Fruit fly (Drosophila melanogaster) whole organism, embryonic: ENCODE results near the gene Desat1.

ENCODE experiments used
- Abd-B ChIP-seq: fragments of 200-800 bp; sonication (Bioruptor generic); optimal IDR thresholded peaks from 2 replicates; lab custom pipeline; 2018; ENCODE audit warnings: missing biosample characterization, mild to moderate bottlenecking, missing genetic modification characterization, moderate library complexity
- B-H2 ChIP-seq: fragments of 200-800 bp; sonication (Bioruptor generic); optimal IDR thresholded peaks from 2 replicates; lab custom pipeline; 2018; ENCODE audit warnings: missing biosample characterization, mild to moderate bottlenecking, missing genetic modification characterization
- Bgb ChIP-seq: fragments of 200-800 bp; sonication (Bioruptor generic); IDR thresholded peaks from 2 replicates; pipeline ENCODE4 v1.3.6; 2022; ENCODE audit warnings: missing biosample characterization, missing genetic modification characterization; ENCODE audit not compliant: partially characterized antibody
- Bteb2 ChIP-seq: fragments of 200-800 bp; sonication (Bioruptor generic); optimal IDR thresholded peaks from 2 replicates; lab custom pipeline; 2016; ENCODE audit warnings: missing biosample characterization, missing genetic modification characterization
- CG13287 ChIP-seq: fragments of 200-800 bp; sonication (Bioruptor generic); IDR thresholded peaks from 2 replicates; pipeline ENCODE4 v1.3.6; 2022; ENCODE audit warnings: missing biosample characterization, missing genetic modification characterization; ENCODE audit not compliant: partially characterized antibody
- CG14014 ChIP-seq: fragments of 200-800 bp; sonication (Bioruptor generic); IDR thresholded peaks from 2 replicates; pipeline ENCODE4 v1.3.6; 2022; ENCODE audit warnings: missing biosample characterization, missing genetic modification characterization
- CG15479 ChIP-seq: fragments of 200-800 bp; sonication (Bioruptor generic); optimal IDR thresholded peaks from 3 replicates; lab custom pipeline; 2019; ENCODE audit warnings: missing biosample characterization, mild to moderate bottlenecking, missing genetic modification characterization, moderate library complexity
- CG17361 ChIP-seq: fragments of 200-800 bp; sonication (Bioruptor generic); IDR thresholded peaks from 3 replicates; pipeline ENCODE4 v1.3.6; 2022; ENCODE audit warnings: missing biosample characterization, missing genetic modification characterization
- CG18476 ChIP-seq: fragments of 200-800 bp; sonication (Bioruptor generic); optimal IDR thresholded peaks from 2 replicates; lab custom pipeline; 2016; ENCODE audit warnings: missing biosample characterization, mild to moderate bottlenecking, missing genetic modification characterization
- CG2889 ChIP-seq: fragments of 200-800 bp; sonication (Bioruptor generic); IDR thresholded peaks from 3 replicates; pipeline ENCODE4 v1.3.6; 2022; ENCODE audit warnings: missing biosample characterization, missing genetic modification characterization
- CG3163 ChIP-seq: fragments of 200-800 bp; sonication (Bioruptor generic); optimal IDR thresholded peaks from 3 replicates; lab custom pipeline; 2016; ENCODE audit warnings: missing biosample characterization, missing genetic modification characterization
- CG32532 ChIP-seq: fragments of 200-800 bp; sonication (Bioruptor generic); IDR thresholded peaks from 2 replicates; pipeline ENCODE4 v1.3.6; 2022; ENCODE audit warnings: missing biosample characterization, missing genetic modification characterization
- CG34376 ChIP-seq: fragments of 200-800 bp; sonication (Bioruptor generic); optimal IDR thresholded peaks from 2 replicates; lab custom pipeline; 2018; ENCODE audit warnings: missing biosample characterization, mild to moderate bottlenecking, missing genetic modification characterization
- CG34422 ChIP-seq: fragments of 200-800 bp; sonication (Bioruptor generic); IDR thresholded peaks from 3 replicates; pipeline ENCODE4 v1.3.6; 2022; ENCODE audit warnings: missing biosample characterization, missing genetic modification characterization
- CG43689 ChIP-seq: fragments of 200-800 bp; sonication (Bioruptor generic); IDR thresholded peaks from 2 replicates; pipeline ENCODE4 v1.3.6; 2022; ENCODE audit warnings: missing biosample characterization, missing genetic modification characterization
- CG4707 ChIP-seq: fragments of 200-800 bp; sonication (Bioruptor generic); optimal IDR thresholded peaks from 2 replicates; lab custom pipeline; 2018; ENCODE audit warnings: missing biosample characterization, mild to moderate bottlenecking, missing genetic modification characterization, moderate library complexity
- CG7556 ChIP-seq: fragments of 200-800 bp; sonication (Bioruptor generic); optimal IDR thresholded peaks from 2 replicates; lab custom pipeline; 2017; ENCODE audit warnings: missing biosample characterization, mild to moderate bottlenecking, missing genetic modification characterization
- CG8924 ChIP-seq: fragments of 200-800 bp; optimal IDR thresholded peaks from 3 replicates; lab custom pipeline; 2019; ENCODE audit warnings: missing biosample characterization, mild to moderate bottlenecking, missing genetic modification characterization, moderate library complexity
- CG9437 ChIP-seq: fragments of 200-800 bp; sonication (Bioruptor generic); optimal IDR thresholded peaks from 2 replicates; lab custom pipeline; 2018; ENCODE audit warnings: missing biosample characterization, mild to moderate bottlenecking, missing genetic modification characterization
- CoRest ChIP-seq: fragments of 200-800 bp; sonication (Bioruptor generic); optimal IDR thresholded peaks from 3 replicates; lab custom pipeline; 2018; ENCODE audit warnings: missing biosample characterization, mild to moderate bottlenecking, missing genetic modification characterization, moderate library complexity
- Deaf1 ChIP-seq: fragments of 200-800 bp; optimal IDR thresholded peaks from 3 replicates; lab custom pipeline; 2019; ENCODE audit warnings: missing biosample characterization, mild to moderate bottlenecking, missing genetic modification characterization, moderate library complexity
- ERR ChIP-seq: fragments of 200-800 bp; sonication (Bioruptor generic); optimal IDR thresholded peaks from 2 replicates; lab custom pipeline; 2016; ENCODE audit warnings: missing biosample characterization, missing genetic modification characterization
- Fer3 ChIP-seq: fragments of 200-800 bp; sonication (Bioruptor generic); optimal IDR thresholded peaks from 2 replicates; lab custom pipeline; 2018; ENCODE audit warnings: missing biosample characterization, mild to moderate bottlenecking, missing genetic modification characterization, moderate library complexity
- HLH4C ChIP-seq: fragments of 200-800 bp; sonication (Bioruptor generic); IDR thresholded peaks from 3 replicates; pipeline ENCODE4 v1.3.6; 2022; ENCODE audit warnings: missing biosample characterization, missing genetic modification characterization; ENCODE audit not compliant: partially characterized antibody
- Nf-YA ChIP-seq: fragments of 200-800 bp; sonication (Bioruptor generic); IDR thresholded peaks from 2 replicates; pipeline ENCODE4 v1.3.6; 2022; ENCODE audit warnings: missing biosample characterization, missing genetic modification characterization
- Scr ChIP-seq: fragments of 200-800 bp; sonication (Bioruptor generic); IDR thresholded peaks from 2 replicates; pipeline ENCODE4 v1.3.6; 2022; ENCODE audit warnings: missing biosample characterization, missing genetic modification characterization; ENCODE audit not compliant: partially characterized antibody
- Sox100B ChIP-seq: fragments of 200-800 bp; sonication (Bioruptor generic); optimal IDR thresholded peaks from 3 replicates; lab custom pipeline; 2018; ENCODE audit warnings: missing biosample characterization, mild to moderate bottlenecking, missing genetic modification characterization
- Ssrp ChIP-seq: fragments of 200-800 bp; sonication (Bioruptor generic); optimal IDR thresholded peaks from 2 replicates; lab custom pipeline; 2018; ENCODE audit warnings: missing biosample characterization, mild to moderate bottlenecking, missing genetic modification characterization, moderate library complexity
- Xbp1 ChIP-seq: fragments of 200-800 bp; sonication (Bioruptor generic); optimal IDR thresholded peaks from 3 replicates; lab custom pipeline; 2016; ENCODE audit warnings: missing biosample characterization, mild to moderate bottlenecking, missing genetic modification characterization
- abd-A ChIP-seq: fragments of 200-800 bp; sonication (Bioruptor generic); optimal IDR thresholded peaks from 3 replicates; lab custom pipeline; 2019; ENCODE audit warnings: missing biosample characterization, mild to moderate bottlenecking, missing genetic modification characterization, moderate library complexity
- bbx ChIP-seq: fragments of 200-800 bp; sonication (Bioruptor generic); IDR thresholded peaks from 2 replicates; pipeline ENCODE4 v1.3.6; 2022; ENCODE audit warnings: missing biosample characterization, missing genetic modification characterization; ENCODE audit not compliant: partially characterized antibody
- cg ChIP-seq: fragments of 200-800 bp; sonication (Bioruptor generic); optimal IDR thresholded peaks from 3 replicates; lab custom pipeline; 2019; ENCODE audit warnings: missing biosample characterization, mild to moderate bottlenecking, missing genetic modification characterization, moderate library complexity
- chinmo ChIP-seq: fragments of 200-800 bp; sonication (Bioruptor generic); IDR thresholded peaks from 4 replicates; pipeline ENCODE4 v1.3.6; 2022; ENCODE audit warnings: missing biosample characterization, missing genetic modification characterization; ENCODE audit not compliant: partially characterized antibody
- corto ChIP-seq: fragments of 200-800 bp; sonication (Bioruptor generic); optimal IDR thresholded peaks from 2 replicates; lab custom pipeline; 2016; ENCODE audit warnings: missing biosample characterization, mild to moderate bottlenecking, missing genetic modification characterization, moderate library complexity
- dpn ChIP-seq, 2 experiments: fragments of 200-800 bp; sonication (Bioruptor generic); optimal IDR thresholded peaks; 3 replicates each; lab custom pipeline; 2016; ENCODE audit warnings: missing biosample characterization in 2 of 2, missing genetic modification characterization in 2 of 2
- exex ChIP-seq: fragments of 200-800 bp; sonication (Bioruptor generic); optimal IDR thresholded peaks from 4 replicates; lab custom pipeline; 2018; ENCODE audit warnings: missing biosample characterization, mild to moderate bottlenecking, missing genetic modification characterization, moderate library complexity
- h ChIP-seq: fragments of >200 bp; optimal IDR thresholded peaks from 2 replicates; lab custom pipeline; 2017
- mirr ChIP-seq: fragments of 200-800 bp; sonication (Bioruptor generic); optimal IDR thresholded peaks from 3 replicates; lab custom pipeline; 2018; ENCODE audit warnings: missing biosample characterization, mild to moderate bottlenecking, missing genetic modification characterization
- ro ChIP-seq: fragments of 200-800 bp; sonication (Bioruptor generic); IDR thresholded peaks from 2 replicates; pipeline ENCODE4 v1.3.6; 2022; ENCODE audit warnings: missing biosample characterization, missing genetic modification characterization
- sd ChIP-seq: fragments of 200-800 bp; sonication (Bioruptor generic); optimal IDR thresholded peaks from 3 replicates; lab custom pipeline; 2018; ENCODE audit warnings: missing biosample characterization, mild to moderate bottlenecking, missing genetic modification characterization, moderate library complexity
- stwl ChIP-seq: fragments of 200-800 bp; sonication (Bioruptor generic); optimal IDR thresholded peaks from 3 replicates; lab custom pipeline; 2018; ENCODE audit warnings: missing biosample characterization, mild to moderate bottlenecking, missing genetic modification characterization, moderate library complexity
- sug ChIP-seq: fragments of 200-800 bp; optimal IDR thresholded peaks from 2 replicates; lab custom pipeline; 2019; ENCODE audit warnings: missing biosample characterization, mild to moderate bottlenecking, missing genetic modification characterization, moderate library complexity
- tin ChIP-seq: fragments of 200-800 bp; sonication (Bioruptor generic); optimal IDR thresholded peaks from 3 replicates; lab custom pipeline; 2016; ENCODE audit warnings: missing biosample characterization, missing genetic modification characterization
- tna ChIP-seq: fragments of 200-800 bp; sonication (Bioruptor generic); IDR thresholded peaks from 2 replicates; pipeline ENCODE4 v1.3.6; 2022; ENCODE audit warnings: missing biosample characterization, missing genetic modification characterization; ENCODE audit not compliant: partially characterized antibody
- trem ChIP-seq: fragments of 200-800 bp; optimal IDR thresholded peaks from 3 replicates; lab custom pipeline; 2019; ENCODE audit warnings: missing biosample characterization, mild to moderate bottlenecking, missing genetic modification characterization, moderate library complexity
- unc-4 ChIP-seq: fragments of 200-800 bp; sonication (Bioruptor generic); IDR thresholded peaks from 2 replicates; pipeline ENCODE4 v1.3.6; 2022; ENCODE audit warnings: missing biosample characterization, missing genetic modification characterization; ENCODE audit not compliant: partially characterized antibody

Gene Desat1

dm6 chr3R:12442601-12443533 lies 3.5 kb downstream of the Desat1 start (continued):
- TF ChIP-seq CG9437 (GFP tag; lab: Kevin White, UChicago) (no peak), CG7556 (peak; percentile 37), CG3163 (peak; percentile 4), CG32532 (peak; percentile 45), Nf-YA (GFP tag; lab: Robert Waterston, UW) (no peak), CG14014 (GFP tag; lab: Robert Waterston, UW) (0 out of 2 replicates have a peak, but pooled peaks have one; percentile 26), CoRest (tag; lab: Kevin White, UChicago) (peak; percentile 58), stwl (tag; lab: Kevin White, UChicago) (no peak), tin (GFP tag; lab: Kevin White, UChicago) (no peak), Xbp1 (peak; percentile 8), CG8924 (tag; lab: Kevin White, UChicago) (peak; percentile 27), Sox100B (GFP tag; lab: Kevin White, UChicago) (peak; percentile 17), CG15479 (no peak)

DNA sequence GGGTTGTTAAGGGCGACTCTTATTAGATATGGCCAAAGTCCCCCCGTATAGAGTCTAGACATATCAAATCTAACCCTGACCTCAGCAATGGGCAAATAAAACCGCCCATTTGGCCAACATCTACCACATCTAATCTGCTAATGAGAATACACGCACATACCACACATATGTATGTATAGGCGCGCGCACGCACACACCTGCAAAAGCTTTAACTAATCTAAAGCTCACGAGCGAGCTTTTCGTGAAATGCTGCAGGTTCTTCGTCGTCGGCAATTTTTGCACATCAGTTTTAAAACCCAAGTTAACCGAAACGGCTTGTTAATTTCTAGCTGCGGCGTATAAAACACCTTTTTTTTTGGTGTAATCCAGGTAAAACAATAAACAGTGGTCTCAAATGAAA lies 4.4 kb downstream of the Desat1 start:
- TF ChIP-seq unc-4, result peak; percentile 18; the same call in 1 of the 2 replicates
- TF ChIP-seq B-H2 (GFP tag; lab: Kevin White, UChicago), result peak; percentile 49
- TF ChIP-seq Fer3 (tag; lab: Kevin White, UChicago), result no peak
- 0 out of 3 replicates have a peak, but pooled peaks have one; percentile 19 for TF ChIP-seq HLH4C (GFP tag; lab: Robert Waterston, UW)
- no peak for TF ChIP-seq CG4707
- no peak for TF ChIP-seq trem (tag; lab: Kevin White, UChicago)
- TF ChIP-seq Abd-B (GFP tag; lab: Kevin White, UChicago), result no peak
- TF ChIP-seq h (lab: Kevin White, UChicago), result no peak
- TF ChIP-seq Bgb (GFP tag; lab: Robert Waterston, UW), result peak; percentile 20; the same call in 1 of the 2 replicates
- peak; percentile 60 for TF ChIP-seq mirr
- TF ChIP-seq CG34376 (GFP tag; lab: Kevin White, UChicago), result peak; percentile 63
- TF ChIP-seq Deaf1, result peak; percentile 60
- TF ChIP-seq CG13287 (GFP tag; lab: Robert Waterston, UW), result peak; percentile 14; the same call in 1 of the 2 replicates
- no peak for TF ChIP-seq Ssrp (tag; lab: Kevin White, UChicago)
- 0 out of 2 replicates have a peak, but pooled peaks have one; percentile 6 for TF ChIP-seq bbx (GFP tag; lab: Robert Waterston, UW)
- peak; percentile 95 for TF ChIP-seq exex (tag; lab: Kevin White, UChicago)
- TF ChIP-seq cg, result peak; percentile 68
- TF ChIP-seq CG2889, result no peak
- TF ChIP-seq dpn (GFP tag; optimal IDR thresholded peaks at IDR 0.05; lab: Kevin White, UChicago), result no peak
- TF ChIP-seq ERR, result no peak
- no peak for TF ChIP-seq CG43689 (GFP tag; lab: Robert Waterston, UW)
- no peak for TF ChIP-seq Xbp1
- peak; percentile 4 for TF ChIP-seq sd
- peak; percentile 48 for TF ChIP-seq abd-A (tag; lab: Kevin White, UChicago)
- no peak for TF ChIP-seq CG18476 (GFP tag; lab: Kevin White, UChicago)
- TF ChIP-seq CG34422 (GFP tag; lab: Robert Waterston, UW), result peak; percentile 19; the same call in 1 of the 3 replicates
- peak; percentile 89; the same call in 3 of the 4 replicates for TF ChIP-seq chinmo (GFP tag; lab: Robert Waterston, UW)
- TF ChIP-seq ro (GFP tag; lab: Robert Waterston, UW), result no peak
- peak; percentile 8 for TF ChIP-seq corto (GFP tag; lab: Kevin White, UChicago)
- 0 out of 2 replicates have a peak, but pooled peaks have one; percentile 12 for TF ChIP-seq Scr (GFP tag; lab: Robert Waterston, UW)
- TF ChIP-seq sug, result peak; percentile 20
- TF ChIP-seq Bteb2 (GFP tag; lab: Kevin White, UChicago), result no peak
- TF ChIP-seq CG17361 (GFP tag; lab: Robert Waterston, UW), result no peak
- TF ChIP-seq tna, result 0 out of 2 replicates have a peak, but pooled peaks have one; percentile 37
